Worm (Caenorhabditis elegans) whole organism, late embryonic: ENCODE data around the gene T09A5.14.

Experiments
- C08G9.2 ChIP-seq: sonication (generic microtip); optimal IDR thresholded peaks from 2 replicates; lab custom pipeline; 2016; ENCODE audit warnings: mild to moderate bottlenecking, missing genetic modification characterization, moderate library complexity, missing compliant biosample characterization
- C38D4.7 ChIP-seq: fragments of 200-800 bp; sonication (Bioruptor generic); optimal IDR thresholded peaks from 2 replicates; lab custom pipeline; 2018; ENCODE audit warnings: mild to moderate bottlenecking, missing genetic modification characterization, moderate library complexity, missing compliant biosample characterization
- F13H6.1 ChIP-seq: sonication (generic microtip); optimal IDR thresholded peaks from 2 replicates; lab custom pipeline; 2016; ENCODE audit warnings: missing genetic modification characterization, missing compliant biosample characterization
- K02D7.2 ChIP-seq: sonication (generic microtip); optimal IDR thresholded peaks from 2 replicates; lab custom pipeline; 2017; ENCODE audit warnings: mild to moderate bottlenecking, missing genetic modification characterization, missing compliant biosample characterization
- K09A11.1 ChIP-seq: sonication (generic microtip); optimal IDR thresholded peaks from 2 replicates; lab custom pipeline; 2017; ENCODE audit warnings: antibody characterized with exemption, mild to moderate bottlenecking, missing genetic modification characterization, missing compliant biosample characterization; ENCODE audit not compliant: insufficient read depth
- T23F11.4 ChIP-seq: fragments of 200-800 bp; sonication (Bioruptor generic); optimal IDR thresholded peaks from 2 replicates; lab custom pipeline; 2018; ENCODE audit warnings: mild to moderate bottlenecking, missing genetic modification characterization, missing compliant biosample characterization
- ahr-1 ChIP-seq: sonication (generic microtip); optimal IDR thresholded peaks from 2 replicates; lab custom pipeline; 2016; ENCODE audit warnings: missing genetic modification characterization, missing compliant biosample characterization
- ama-1 ChIP-seq: fragments of 150-350 bp; optimal IDR thresholded peaks from 2 replicates; lab custom pipeline; 2014
- ceh-14 ChIP-seq: sonication (generic microtip); optimal IDR thresholded peaks from 2 replicates; lab custom pipeline; 2016; ENCODE audit warnings: missing genotype, missing genetic modification characterization, missing compliant biosample characterization
- ceh-18 ChIP-seq: sonication (generic microtip); optimal IDR thresholded peaks from 2 replicates; lab custom pipeline; 2016; ENCODE audit warnings: missing genetic modification characterization, missing compliant biosample characterization
- ceh-19 ChIP-seq: fragments of 200-800 bp; sonication (Bioruptor generic); optimal IDR thresholded peaks from 2 replicates; lab custom pipeline; 2018; ENCODE audit warnings: mild to moderate bottlenecking, missing genetic modification characterization, missing compliant biosample characterization
- ceh-22 ChIP-seq: sonication (generic microtip); optimal IDR thresholded peaks from 2 replicates; lab custom pipeline; 2017; ENCODE audit warnings: missing biosample characterization, missing genetic modification characterization
- ceh-24 ChIP-seq: sonication (generic microtip); optimal IDR thresholded peaks from 2 replicates; lab custom pipeline; 2016; ENCODE audit warnings: mild to moderate bottlenecking, missing genetic modification characterization, missing compliant biosample characterization
- ceh-30 ChIP-seq: fragments of 150-350 bp; optimal IDR thresholded peaks from 2 replicates; lab custom pipeline; 2014; ENCODE audit warnings: missing biosample characterization, missing genetic modification characterization
- ceh-31 ChIP-seq: sonication (generic microtip); optimal IDR thresholded peaks from 2 replicates; lab custom pipeline; 2016; ENCODE audit warnings: missing genetic modification characterization, missing compliant biosample characterization
- ceh-34 ChIP-seq: sonication (generic microtip); optimal IDR thresholded peaks from 2 replicates; lab custom pipeline; 2016; ENCODE audit warnings: mild to moderate bottlenecking, missing genetic modification characterization, missing compliant biosample characterization
- ceh-48 ChIP-seq: sonication (generic microtip); optimal IDR thresholded peaks from 2 replicates; lab custom pipeline; 2016; ENCODE audit warnings: missing genetic modification characterization, inconsistent platforms, missing compliant biosample characterization
- ceh-6 ChIP-seq: fragments of 200-800 bp; sonication (Bioruptor generic); optimal IDR thresholded peaks from 2 replicates; lab custom pipeline; 2018; ENCODE audit warnings: mild to moderate bottlenecking, missing genetic modification characterization, missing compliant biosample characterization
- ceh-9 ChIP-seq: sonication (generic microtip); optimal IDR thresholded peaks from 2 replicates; lab custom pipeline; 2016; ENCODE audit warnings: mild to moderate bottlenecking, missing genetic modification characterization, inconsistent platforms, missing compliant biosample characterization
- che-1 ChIP-seq: sonication (generic microtip); optimal IDR thresholded peaks from 2 replicates; lab custom pipeline; 2016; ENCODE audit warnings: mild to moderate bottlenecking, missing genetic modification characterization, missing compliant biosample characterization
- elt-2 ChIP-seq: sonication (generic microtip); optimal IDR thresholded peaks from 2 replicates; lab custom pipeline; 2016; ENCODE audit warnings: missing genetic modification reagents, missing genetic modification characterization, missing compliant biosample characterization
- ets-4 ChIP-seq: sonication (generic microtip); optimal IDR thresholded peaks from 2 replicates; lab custom pipeline; 2016; ENCODE audit warnings: missing genetic modification characterization, missing compliant biosample characterization
- eyg-1 ChIP-seq: sonication (generic microtip); optimal IDR thresholded peaks from 2 replicates; lab custom pipeline; 2016; ENCODE audit warnings: missing genotype, missing genetic modification characterization, missing compliant biosample characterization
- fax-1 ChIP-seq: sonication (generic microtip); optimal IDR thresholded peaks from 2 replicates; lab custom pipeline; 2016; ENCODE audit warnings: missing genotype, missing genetic modification characterization, missing compliant biosample characterization
- fkh-10 ChIP-seq: fragments of 150-350 bp; optimal IDR thresholded peaks from 2 replicates; lab custom pipeline; 2014; ENCODE audit warnings: missing biosample characterization, missing genetic modification reagents, missing genetic modification characterization
- fkh-6 ChIP-seq: sonication (generic microtip); optimal IDR thresholded peaks from 2 replicates; lab custom pipeline; 2016; ENCODE audit warnings: missing genetic modification characterization, missing compliant biosample characterization
- gmeb-2 ChIP-seq: sonication (generic microtip); optimal IDR thresholded peaks from 2 replicates; lab custom pipeline; 2016; ENCODE audit warnings: missing genetic modification characterization, inconsistent platforms, missing compliant biosample characterization
- hlh-30 ChIP-seq: sonication (generic microtip); optimal IDR thresholded peaks from 2 replicates; lab custom pipeline; 2017; ENCODE audit warnings: antibody characterized with exemption, missing genetic modification characterization, missing compliant biosample characterization; ENCODE audit not compliant: insufficient read depth
- lim-6 ChIP-seq: sonication (generic microtip); optimal IDR thresholded peaks from 2 replicates; lab custom pipeline; 2016; ENCODE audit warnings: missing genetic modification characterization, missing compliant biosample characterization
- lin-11 ChIP-seq: fragments of 200-800 bp; sonication (Bioruptor generic); optimal IDR thresholded peaks from 2 replicates; lab custom pipeline; 2018; ENCODE audit warnings: mild to moderate bottlenecking, missing genetic modification characterization, missing compliant biosample characterization
- madf-2 ChIP-seq: sonication (generic microtip); optimal IDR thresholded peaks from 2 replicates; lab custom pipeline; 2017; ENCODE audit warnings: missing genetic modification characterization, missing compliant biosample characterization
- mec-3 ChIP-seq: sonication (generic microtip); optimal IDR thresholded peaks from 2 replicates; lab custom pipeline; 2016; ENCODE audit warnings: borderline replicate concordance, missing genetic modification characterization, missing compliant biosample characterization
- nfya-1 ChIP-seq: sonication (generic microtip); optimal IDR thresholded peaks from 2 replicates; lab custom pipeline; 2017; ENCODE audit warnings: missing genetic modification characterization, mild to moderate bottlenecking, missing compliant biosample characterization, antibody characterized with exemption, moderate library complexity
- nhr-11 ChIP-seq: fragments of 150-350 bp; optimal IDR thresholded peaks from 2 replicates; lab custom pipeline; 2014; ENCODE audit warnings: missing biosample characterization, missing genetic modification characterization
- nhr-232 ChIP-seq: sonication (generic microtip); optimal IDR thresholded peaks from 2 replicates; lab custom pipeline; 2016; ENCODE audit warnings: missing genetic modification characterization, missing compliant biosample characterization
- odd-2 ChIP-seq: sonication (generic microtip); optimal IDR thresholded peaks from 2 replicates; lab custom pipeline; 2017; ENCODE audit warnings: antibody characterized with exemption, mild to moderate bottlenecking, missing genetic modification characterization, missing compliant biosample characterization
- pag-3 ChIP-seq: sonication (generic microtip); optimal IDR thresholded peaks from 2 replicates; lab custom pipeline; 2016; ENCODE audit warnings: missing compliant biosample characterization, missing genetic modification characterization, borderline replicate concordance
- pax-1 ChIP-seq: fragments of 150-350 bp; optimal IDR thresholded peaks from 2 replicates; lab custom pipeline; 2014; ENCODE audit warnings: missing biosample characterization, missing genetic modification characterization
- pha-2 ChIP-seq: sonication (generic microtip); optimal IDR thresholded peaks from 2 replicates; lab custom pipeline; 2017; ENCODE audit warnings: mild to moderate bottlenecking, missing genetic modification characterization, missing compliant biosample characterization
- pqm-1 ChIP-seq: sonication (generic microtip); optimal IDR thresholded peaks from 2 replicates; lab custom pipeline; 2016; ENCODE audit warnings: missing genetic modification characterization, missing compliant biosample characterization
- pros-1 ChIP-seq: fragments of 150-350 bp; optimal IDR thresholded peaks from 2 replicates; lab custom pipeline; 2014; ENCODE audit warnings: missing biosample characterization, missing genetic modification reagents, missing genetic modification characterization
- ref-2 ChIP-seq: sonication (generic microtip); optimal IDR thresholded peaks from 2 replicates; lab custom pipeline; 2016; ENCODE audit warnings: missing genetic modification characterization, missing compliant biosample characterization
- sox-2 ChIP-seq: fragments of 200-800 bp; sonication (Bioruptor generic); IDR thresholded peaks from 2 replicates; pipeline ENCODE4 v1.3.6; 2022; ENCODE audit warnings: missing genetic modification reagents, missing genetic modification characterization, missing compliant biosample characterization
- sox-4 ChIP-seq: sonication (generic microtip); optimal IDR thresholded peaks from 2 replicates; lab custom pipeline; 2017; ENCODE audit warnings: mild to moderate bottlenecking, missing genetic modification characterization, inconsistent platforms, missing compliant biosample characterization
- syd-9 ChIP-seq: sonication (generic microtip); optimal IDR thresholded peaks from 2 replicates; lab custom pipeline; 2016; ENCODE audit warnings: mild to moderate bottlenecking, missing genetic modification characterization, moderate library complexity, missing compliant biosample characterization
- tbx-2 ChIP-seq: sonication (generic microtip); optimal IDR thresholded peaks from 2 replicates; lab custom pipeline; 2016; ENCODE audit warnings: missing genetic modification characterization, missing compliant biosample characterization
- unc-55 ChIP-seq: sonication (generic microtip); optimal IDR thresholded peaks from 2 replicates; lab custom pipeline; 2017; ENCODE audit warnings: missing biosample characterization, missing genetic modification reagents, missing genetic modification characterization
- zip-5 ChIP-seq: sonication (generic microtip); optimal IDR thresholded peaks from 2 replicates; lab custom pipeline; 2016; ENCODE audit warnings: missing genetic modification characterization, missing compliant biosample characterization
- ztf-16 ChIP-seq: sonication (generic microtip); optimal IDR thresholded peaks from 2 replicates; lab custom pipeline; 2017; ENCODE audit warnings: missing genetic modification characterization, missing compliant biosample characterization

T09A5.14 gene

DNA sequence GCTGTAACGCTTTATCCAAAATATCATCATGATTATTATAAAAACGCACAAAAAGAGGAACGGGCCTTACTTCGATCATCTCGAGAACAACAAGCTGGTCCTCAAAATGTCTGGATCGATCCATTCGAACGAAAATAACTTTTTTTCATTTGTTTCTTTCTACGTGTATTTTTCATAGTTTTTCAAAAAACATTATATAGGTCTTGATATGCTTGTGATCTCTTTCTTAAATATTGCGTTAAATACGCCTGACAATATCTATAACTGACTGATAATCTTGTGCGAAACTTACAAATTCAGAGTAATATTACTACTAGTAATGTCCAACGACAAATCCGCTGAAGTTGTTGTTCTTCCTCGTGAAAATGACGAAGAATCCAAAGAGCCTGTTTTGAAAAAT lies 25.9 kb downstream of the T09A5.14 start, which contains the start of gene sds-22:
Gene sds-22 (plus strand): TSS at position 301 of the 400 bp plus-strand sequence.
- TF ChIP-seq C08G9.2 (tag; lab: Kevin White, UChicago) (no peak), fkh-10 (GFP tag; lab: Kevin White, UChicago) (no peak), syd-9 (tag; lab: Kevin White, UChicago) (no peak), T23F11.4 (GFP tag; lab: Kevin White, UChicago) (no peak), ama-1 (no peak), zip-5 (tag; lab: Kevin White, UChicago) (no peak), ceh-24 (no peak), che-1 (tag; lab: Kevin White, UChicago) (no peak), tbx-2 (no peak), ceh-30 (tag; lab: Kevin White, UChicago) (no peak), pax-1 (no peak), ets-4 (no peak), nfya-1 (tag; lab: Kevin White, UChicago) (no peak), ceh-22 (tag; lab: Kevin White, UChicago) (no peak), pag-3 (no peak), sox-2 (GFP tag; lab: Robert Waterston, UW) (no peak)

DNA sequence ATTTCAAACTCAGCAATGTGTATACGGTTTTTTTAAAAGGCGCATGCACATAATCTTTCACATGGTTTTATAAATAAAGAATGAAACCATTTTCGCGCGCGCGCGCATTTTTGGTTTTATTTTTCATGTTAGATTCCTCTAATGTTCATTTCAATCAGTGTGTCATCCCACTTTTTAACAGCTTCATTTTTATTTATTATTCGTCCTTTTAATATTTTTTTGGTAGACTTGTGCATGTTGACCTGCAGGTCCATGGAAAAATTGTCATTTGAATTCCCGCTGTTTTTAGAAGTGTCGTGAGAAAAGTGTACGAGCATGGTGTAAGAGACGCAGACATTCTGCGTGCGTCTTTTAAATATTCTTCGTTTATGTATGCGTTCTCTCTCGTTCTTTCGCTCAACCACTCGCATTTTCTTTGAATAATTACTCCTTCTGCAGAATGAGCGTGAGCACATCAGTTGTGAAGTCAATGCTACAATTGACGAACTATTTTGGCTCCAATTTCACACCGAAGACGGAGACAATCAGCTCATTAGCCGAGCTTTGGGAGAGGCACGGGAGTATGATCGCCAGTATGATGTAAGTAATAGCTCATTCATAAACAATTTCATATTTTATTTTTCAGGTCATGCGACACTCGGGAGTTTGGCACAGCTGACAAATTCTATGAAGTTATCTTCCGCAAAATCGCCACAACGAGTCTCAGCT lies 28.2 kb downstream of the T09A5.14 start, which contains the start of gene lin-5:
Gene lin-5 (plus strand): TSS at position 354 of the 708 bp plus-strand sequence.
- TF ChIP-seq ceh-48 (tag; lab: Kevin White, UChicago) (no peak), ceh-18 (no peak), tbx-2 (peak; percentile 24), ztf-16 (tag; lab: Kevin White, UChicago) (no peak), zip-5 (tag; lab: Kevin White, UChicago) (no peak), ceh-34 (tag; lab: Kevin White, UChicago) (peak; percentile 36), ceh-19 (no peak), F13H6.1 (tag; lab: Kevin White, UChicago) (no peak), pag-3 (no peak), ceh-14 (tag; lab: Kevin White, UChicago) (no peak), elt-2 (tag; lab: Kevin White, UChicago) (no peak), eyg-1 (no peak), syd-9 (tag; lab: Kevin White, UChicago) (no peak), lim-6 (tag; lab: Kevin White, UChicago) (no peak), pros-1 (tag; lab: Kevin White, UChicago) (no peak), odd-2 (no peak), madf-2 (no peak), K02D7.2 (tag; lab: Kevin White, UChicago) (no peak), nfya-1 (tag; lab: Kevin White, UChicago) (peak; percentile 40), K09A11.1 (no peak), ets-4 (no peak), ceh-31 (tag; lab: Kevin White, UChicago) (peak; percentile 68), mec-3 (tag; lab: Kevin White, UChicago) (no peak), C38D4.7 (no peak), ama-1 (no peak), nhr-11 (tag; lab: Kevin White, UChicago) (no peak), pha-2 (no peak), unc-55 (GFP tag; lab: Kevin White, UChicago) (peak; percentile 30), C08G9.2 (tag; lab: Kevin White, UChicago) (no peak), pqm-1 (no peak), ceh-6 (GFP tag; lab: Kevin White, UChicago) (no peak), sox-4 (tag; lab: Kevin White, UChicago) (no peak), fkh-6 (tag; lab: Kevin White, UChicago) (no peak), lin-11 (no peak), nhr-232 (tag; lab: Kevin White, UChicago) (no peak), T23F11.4 (GFP tag; lab: Kevin White, UChicago) (no peak), ahr-1 (no peak), hlh-30 (tag; lab: Kevin White, UChicago) (no peak), ceh-9 (tag; lab: Kevin White, UChicago) (no peak), ref-2 (peak; percentile 36), fax-1 (tag; lab: Kevin White, UChicago) (no peak), gmeb-2 (tag; lab: Kevin White, UChicago) (no peak), sox-2 (GFP tag; lab: Robert Waterston, UW) (no peak)
